Worm (Caenorhabditis elegans): ENCODE data around the gene ZC21.10.

The ZC21.10 gene

ce11 chrIII:8529772-8530171 is at the start of gene ZC21.10:
Gene ZC21.10 (plus strand): TSS chrIII:8530072.
- TF ChIP-seq sdc-2 (tag; optimal IDR thresholded peaks at IDR 0.05) (no peak), hlh-6 (tag; optimal IDR thresholded peaks at IDR 0.05) (no peak), hlh-13 (GFP tag; optimal IDR thresholded peaks at IDR 0.05) (no peak), ceh-34 (tag; optimal IDR thresholded peaks at IDR 0.05) (no peak), dmd-4 (tag; optimal IDR thresholded peaks at IDR 0.05; ENCODE audit: borderline replicate concordance) (no peak)

DNA sequence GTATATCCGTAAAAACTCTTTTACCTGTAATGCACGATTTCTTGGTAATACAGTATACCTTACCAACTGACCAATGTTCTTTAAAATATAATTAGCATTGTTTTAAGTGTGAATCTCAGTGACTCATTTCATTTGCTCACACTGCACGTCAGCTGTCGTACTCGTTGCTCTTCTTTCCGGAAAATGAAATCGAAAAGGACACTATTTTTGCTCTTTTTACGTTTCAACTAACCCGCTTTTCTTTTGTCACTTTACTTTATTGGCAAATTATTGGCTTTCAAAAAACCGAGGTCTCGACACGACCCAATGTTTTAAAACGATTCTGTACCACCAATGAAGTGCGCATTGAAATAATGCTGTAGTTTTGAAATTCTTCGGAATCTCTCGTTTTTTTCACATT is 49.5 kb upstream of the ZC21.10 start, which contains the start of gene F42H10.6:
Gene F42H10.6 (minus strand): TSS at position 101 of the 400 bp plus-strand sequence.
- TF ChIP-seq fkh-6 (tag; optimal IDR thresholded peaks at IDR 0.05): no peak
- TF ChIP-seq F13H6.1 (tag; optimal IDR thresholded peaks at IDR 0.05): no peak
- no peak for TF ChIP-seq hlh-30 (tag; optimal IDR thresholded peaks at IDR 0.05; ENCODE audit: insufficient read depth)
- no peak for TF ChIP-seq madf-2 (tag; optimal IDR thresholded peaks at IDR 0.05)

- TF ChIP-seq hlh-8 (tag; optimal IDR thresholded peaks at IDR 0.05) (no peak), sox-4 (tag; optimal IDR thresholded peaks at IDR 0.05) (no peak), hlh-30 (tag; optimal IDR thresholded peaks at IDR 0.05; ENCODE audit: insufficient read depth) (no peak), gmeb-2 (tag; optimal IDR thresholded peaks at IDR 0.05) (no peak), elt-2 (tag; optimal IDR thresholded peaks at IDR 0.05) (no peak), pros-1 (tag; optimal IDR thresholded peaks at IDR 0.05) (no peak), ceh-2 (tag; optimal IDR thresholded peaks at IDR 0.05) (no peak), ceh-9 (tag; optimal IDR thresholded peaks at IDR 0.05) (no peak), ref-2 (tag; optimal IDR thresholded peaks at IDR 0.05) (no peak), lin-11 (tag; optimal IDR thresholded peaks at IDR 0.05) (no peak), elt-4 (tag; optimal IDR thresholded peaks at IDR 0.05) (no peak), pha-2 (tag; optimal IDR thresholded peaks at IDR 0.05) (no peak)
Observed at ce11 chrIII:8483853-8484252, 46.0 kb upstream of the ZC21.10 start, which contains the start of gene F42H10.3. Gene F42H10.3 (plus strand): TSS chrIII:8484153.

- TF ChIP-seq che-1 (tag; optimal IDR thresholded peaks at IDR 0.05) (no peak), unc-42 (tag; optimal IDR thresholded peaks at IDR 0.05) (peak; percentile 38)
Observed at ce11 chrIII:8490254-8490653, 39.6 kb upstream of the ZC21.10 start, which contains the start of the genes ess-2 and F42H10.2. Gene ess-2 (minus strand): TSS chrIII:8490352. Gene F42H10.2 (plus strand): TSS chrIII:8490620.

- TF ChIP-seq pqm-1 (tag; optimal IDR thresholded peaks at IDR 0.05): no peak
- no peak for TF ChIP-seq syd-9 (tag; optimal IDR thresholded peaks at IDR 0.05)
- TF ChIP-seq ceh-22 (tag; optimal IDR thresholded peaks at IDR 0.05): no peak
- TF ChIP-seq unc-86 (tag; optimal IDR thresholded peaks at IDR 0.05): no peak
- TF ChIP-seq ceh-6 (GFP tag; optimal IDR thresholded peaks at IDR 0.05): no peak
- TF ChIP-seq ceh-34 (tag; optimal IDR thresholded peaks at IDR 0.05): no peak
- TF ChIP-seq che-1 (tag; optimal IDR thresholded peaks at IDR 0.05): no peak
Observed at ce11 chrIII:8491945-8492344, 37.9 kb upstream of the ZC21.10 start.

- TF ChIP-seq lin-11 (tag; optimal IDR thresholded peaks at IDR 0.05) (no peak), T23F11.4 (GFP tag; optimal IDR thresholded peaks at IDR 0.05) (no peak), pha-2 (tag; optimal IDR thresholded peaks at IDR 0.05) (no peak), tbx-2 (tag; optimal IDR thresholded peaks at IDR 0.05) (no peak), fkh-6 (tag; optimal IDR thresholded peaks at IDR 0.05) (no peak), fax-1 (tag; optimal IDR thresholded peaks at IDR 0.05) (no peak), K09A11.1 (tag; optimal IDR thresholded peaks at IDR 0.05; ENCODE audit: insufficient read depth) (no peak), pag-3 (tag; optimal IDR thresholded peaks at IDR 0.05; ENCODE audit: borderline replicate concordance) (no peak), pros-1 (tag; optimal IDR thresholded peaks at IDR 0.05) (no peak), unc-86 (tag; optimal IDR thresholded peaks at IDR 0.05) (no peak), nhr-11 (tag; optimal IDR thresholded peaks at IDR 0.05) (no peak), nhr-232 (tag; optimal IDR thresholded peaks at IDR 0.05) (no peak), sox-2 (GFP tag; IDR thresholded peaks at IDR 0.05) (no peak)
Observed at ce11 chrIII:8494708-8495107, 35.2 kb upstream of the ZC21.10 start, which contains the start of gene pac-1. Gene pac-1 (plus strand): TSS chrIII:8495008.

Data from whole organism, late embryonic.